Worm (Caenorhabditis elegans): ENCODE data around the gene fbxa-201.

fbxa-201 gene

DNA sequence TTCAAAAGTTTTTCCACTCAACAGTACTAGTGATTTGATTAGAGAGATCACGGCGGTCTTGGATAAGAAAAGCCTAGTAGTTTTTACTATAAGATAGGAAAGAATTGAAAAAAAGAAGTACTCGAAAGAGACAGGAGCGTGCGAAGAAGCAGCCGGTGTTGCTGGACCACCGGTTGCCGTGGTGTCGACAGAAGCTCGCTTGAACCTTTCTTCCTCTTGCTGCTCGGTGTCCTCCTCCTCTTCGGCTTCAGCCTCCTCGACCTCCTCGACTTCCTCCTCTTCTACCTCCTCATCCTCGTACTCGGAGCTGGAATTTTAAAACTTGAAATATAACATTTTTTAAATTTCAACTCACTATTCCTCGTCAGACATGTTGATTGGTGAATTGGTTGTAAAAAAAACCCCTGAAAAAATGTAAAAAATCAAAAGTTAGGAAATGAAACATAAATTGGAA lies 17.4 kb downstream of the fbxa-201 start, which contains the start of gene tnt-4:
TSS of gene tnt-4 (minus strand) at position 404 of the 454 bp plus-strand sequence.
- TF ChIP-seq zfh-2 (GFP tag; conservative IDR thresholded peaks at IDR 0.05), result peak; percentile 55
- no peak for TF ChIP-seq pha-4 (tag; optimal IDR thresholded peaks at IDR 0.05)
- TF ChIP-seq lin-54 (GFP tag; optimal IDR thresholded peaks at IDR 0.05), result no peak

DNA sequence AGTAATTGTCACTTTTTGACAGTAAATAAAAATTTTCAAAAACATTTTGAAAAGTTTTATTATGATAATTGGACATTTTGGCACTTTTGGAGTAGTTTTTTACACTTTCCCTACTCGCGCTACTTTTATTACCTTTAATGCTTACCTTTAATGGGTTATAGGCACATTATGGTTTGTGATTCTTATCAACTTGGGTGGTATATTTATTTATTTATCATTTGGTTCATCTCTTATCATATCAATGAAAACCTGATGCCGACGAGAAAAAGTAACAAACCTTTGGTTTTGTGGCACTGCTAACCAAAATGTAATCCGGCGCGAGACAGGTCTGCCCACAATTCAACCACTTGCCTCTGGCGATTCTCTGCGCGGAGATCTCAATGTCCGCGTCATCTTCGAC lies 23.2 kb downstream of the fbxa-201 start:
- TF ChIP-seq egl-44 (GFP tag; IDR thresholded peaks at IDR 0.05), result no peak
- no peak for TF ChIP-seq B0019.2 (GFP tag; conservative IDR thresholded peaks at IDR 0.05)
- no peak for TF ChIP-seq nfyb-1 (GFP tag; IDR thresholded peaks at IDR 0.05)
- TF ChIP-seq atf-7 (tag; optimal IDR thresholded peaks at IDR 0.05), result no peak
- TF ChIP-seq ceh-79 (tag; optimal IDR thresholded peaks at IDR 0.05), result no peak
- no peak for TF ChIP-seq ztf-3 (GFP tag; optimal IDR thresholded peaks at IDR 0.05)
- no peak for TF ChIP-seq chd-7 (tag; optimal IDR thresholded peaks at IDR 0.05)
- no peak for TF ChIP-seq mel-28 (tag; optimal IDR thresholded peaks at IDR 0.05; ENCODE audit: borderline replicate concordance)
- TF ChIP-seq efl-1 (GFP tag; optimal IDR thresholded peaks at IDR 0.05), result no peak
- no peak for TF ChIP-seq ceh-40 (GFP tag; IDR thresholded peaks at IDR 0.05)
- no peak for TF ChIP-seq Y95B8A.8 (GFP tag; IDR thresholded peaks at IDR 0.05)
- TF ChIP-seq hrde-1 (tag; optimal IDR thresholded peaks at IDR 0.05; ENCODE audit: borderline replicate concordance), result no peak
- TF ChIP-seq F57C9.4 (tag; optimal IDR thresholded peaks at IDR 0.05), result no peak
- TF ChIP-seq ceh-58 (GFP tag; IDR thresholded peaks at IDR 0.05), result no peak
- TF ChIP-seq snpc-3.4 (tag; optimal IDR thresholded peaks at IDR 0.05), result no peak
- TF ChIP-seq nhr-179 (tag; optimal IDR thresholded peaks at IDR 0.05), result no peak
- no peak for TF ChIP-seq egl-18 (GFP tag; IDR thresholded peaks at IDR 0.05)
- no peak for TF ChIP-seq K11D2.4 (GFP tag; IDR thresholded peaks at IDR 0.05)
- no peak for TF ChIP-seq hmg-1.2 (GFP tag; IDR thresholded peaks at IDR 0.05)
- TF ChIP-seq B0035.1 (tag; optimal IDR thresholded peaks at IDR 0.05), result no peak

DNA sequence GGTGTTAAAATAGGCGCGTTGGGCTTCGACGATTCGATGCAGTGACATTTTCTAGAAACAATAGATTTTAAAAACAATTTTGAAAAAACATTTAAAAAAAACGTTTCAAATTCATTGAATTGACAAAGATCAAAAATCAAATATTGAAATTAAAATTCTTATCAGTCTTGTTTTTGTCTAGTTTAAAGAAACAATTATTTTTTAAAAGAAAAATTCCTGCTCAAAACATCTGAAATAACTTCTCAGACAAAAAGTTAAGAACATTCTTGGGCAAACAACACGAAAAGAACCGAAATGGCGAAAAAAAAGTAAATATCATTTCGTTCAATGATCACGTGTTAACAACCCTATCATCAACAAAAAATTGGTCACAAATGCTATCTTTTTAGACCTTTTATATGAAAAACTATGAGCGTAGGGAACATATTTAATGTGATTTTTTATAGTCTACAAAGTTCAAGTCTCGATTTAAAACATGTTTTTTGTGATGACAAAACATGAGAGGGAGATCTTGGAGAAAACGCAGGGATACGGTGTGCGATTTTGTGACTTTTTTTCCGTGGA lies 24.5 kb downstream of the fbxa-201 start, which contains the start of gene alh-5:
TSS of gene alh-5 (minus strand) at position 51 of the 564 bp plus-strand sequence.
- TF ChIP-seq nhr-80 (tag; optimal IDR thresholded peaks at IDR 0.05) (peak; percentile 19), dox-1 (GFP tag; IDR thresholded peaks at IDR 0.05) (no peak)

DNA sequence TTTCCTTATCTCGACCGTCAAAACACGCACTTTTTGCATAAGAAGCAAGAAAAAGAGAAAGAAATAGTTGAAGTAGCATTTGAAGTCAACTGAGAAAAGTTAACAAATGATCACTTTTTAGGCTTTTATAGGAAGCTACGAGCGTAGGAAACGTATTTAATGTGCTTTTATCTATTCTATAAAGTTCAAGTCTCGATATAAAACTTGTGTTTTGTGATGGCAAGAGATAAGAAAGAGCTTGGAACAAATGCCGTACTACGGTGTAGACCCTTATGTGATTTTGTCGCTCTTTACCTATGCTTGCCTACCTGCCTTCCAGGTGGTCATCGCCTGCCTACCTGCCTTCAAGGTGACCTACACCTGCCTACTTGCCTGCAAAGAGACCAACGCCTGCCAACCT lies 29.1 kb downstream of the fbxa-201 start, which contains the start of gene clec-206:
TSS of gene clec-206 (minus strand) at position 101 of the 400 bp plus-strand sequence.
- TF ChIP-seq ceh-58 (GFP tag; IDR thresholded peaks at IDR 0.05) (0 out of 2 replicates have a peak, but pooled peaks have one; percentile 38), B0019.2 (GFP tag; conservative IDR thresholded peaks at IDR 0.05) (no peak), zfh-2 (GFP tag; conservative IDR thresholded peaks at IDR 0.05) (0 out of 2 replicates have a peak, but pooled peaks have one; percentile 6)

DNA sequence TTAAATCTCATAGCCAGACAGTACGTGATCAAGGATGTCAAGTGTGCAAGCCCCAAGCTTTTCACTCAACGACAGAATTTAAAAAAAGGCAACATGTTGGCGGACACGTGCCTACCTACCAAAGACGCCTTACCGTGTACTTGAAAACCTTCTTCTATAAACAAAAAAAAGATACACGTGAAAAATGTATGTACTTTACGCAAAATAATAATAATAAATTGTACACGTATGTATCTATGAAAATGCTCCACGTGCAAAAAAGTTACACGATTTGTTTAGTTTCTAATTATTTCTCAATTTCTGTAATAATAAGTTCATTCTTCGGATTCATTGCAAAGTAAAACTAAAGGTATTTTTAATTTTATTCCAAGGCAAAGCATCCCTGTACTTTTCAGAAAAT lies 29.5 kb downstream of the fbxa-201 start, which contains the start of gene cysl-4:
TSS of gene cysl-4 (plus strand) at position 301 of the 400 bp plus-strand sequence.
- TF ChIP-seq egl-18 (GFP tag; IDR thresholded peaks at IDR 0.05) (no peak), mes-4 (tag; optimal IDR thresholded peaks at IDR 0.05) (no peak), lin-35 (GFP tag; optimal IDR thresholded peaks at IDR 0.05) (no peak), mcd-1 (GFP tag; IDR thresholded peaks at IDR 0.05) (no peak), tbp1 (GFP tag; optimal IDR thresholded peaks at IDR 0.05) (no peak), pbrm-1 (GFP tag; IDR thresholded peaks at IDR 0.05) (no peak), lag-1 (GFP tag; IDR thresholded peaks at IDR 0.05) (no peak), cebp-2 (GFP tag; IDR thresholded peaks at IDR 0.05) (no peak), sptf-2 (GFP tag; optimal IDR thresholded peaks at IDR 0.05) (no peak), F49E8.2 (tag; optimal IDR thresholded peaks at IDR 0.05; ENCODE audit: insufficient read depth) (no peak), let-607 (tag; optimal IDR thresholded peaks at IDR 0.05) (no peak), ceh-27 (GFP tag; optimal IDR thresholded peaks at IDR 0.05) (no peak)

Data from whole organism, young adult.